Worm (Caenorhabditis elegans) whole organism, midembryonic: ENCODE data around the gene osm-8.

Experiments used
- T22C8.4 ChIP-seq: fragments of 200-800 bp; sonication (Bioruptor generic); IDR thresholded peaks from 2 replicates; pipeline ENCODE4 v1.3.6; 2022; ENCODE audit warnings: missing genetic modification characterization, missing compliant biosample characterization
- cog-1 ChIP-seq: sonication (generic microtip); optimal IDR thresholded peaks from 2 replicates; lab custom pipeline; 2016; ENCODE audit warnings: missing genetic modification characterization, missing compliant biosample characterization
- flt-1 ChIP-seq: fragments of 200-800 bp; sonication (Bioruptor generic); IDR thresholded peaks from 2 replicates; pipeline ENCODE4 v1.3.6; 2022; ENCODE audit warnings: missing genetic modification characterization, missing compliant biosample characterization
- klf-2 ChIP-seq: fragments of 200-800 bp; sonication (Bioruptor generic); conservative IDR thresholded peaks from 2 replicates; pipeline ENCODE4 v1.3.6; 2022; ENCODE audit warnings: missing genetic modification reagents, missing genetic modification characterization, missing compliant biosample characterization
- med-1 ChIP-seq: sonication (generic microtip); optimal IDR thresholded peaks from 2 replicates; lab custom pipeline; 2017; ENCODE audit warnings: missing genetic modification characterization, mild to moderate bottlenecking, missing compliant biosample characterization, antibody characterized with exemption, missing genetic modification reagents; ENCODE audit not compliant: insufficient read depth
- ref-1 ChIP-seq: fragments of 200-800 bp; sonication (Bioruptor generic); conservative IDR thresholded peaks from 2 replicates; pipeline ENCODE4 v1.3.6; 2022; ENCODE audit warnings: missing genetic modification reagents, missing genetic modification characterization, missing compliant biosample characterization
- tab-1 ChIP-seq: fragments of 200-800 bp; sonication (Bioruptor generic); IDR thresholded peaks from 2 replicates; pipeline ENCODE4 v1.3.6; 2022; ENCODE audit warnings: missing genetic modification characterization, missing compliant biosample characterization
- ztf-23 ChIP-seq: fragments of 200-800 bp; sonication (Bioruptor generic); IDR thresholded peaks from 2 replicates; pipeline ENCODE4 v1.3.6; 2022; ENCODE audit warnings: missing genetic modification reagents, missing genetic modification characterization, missing compliant biosample characterization

DNA sequence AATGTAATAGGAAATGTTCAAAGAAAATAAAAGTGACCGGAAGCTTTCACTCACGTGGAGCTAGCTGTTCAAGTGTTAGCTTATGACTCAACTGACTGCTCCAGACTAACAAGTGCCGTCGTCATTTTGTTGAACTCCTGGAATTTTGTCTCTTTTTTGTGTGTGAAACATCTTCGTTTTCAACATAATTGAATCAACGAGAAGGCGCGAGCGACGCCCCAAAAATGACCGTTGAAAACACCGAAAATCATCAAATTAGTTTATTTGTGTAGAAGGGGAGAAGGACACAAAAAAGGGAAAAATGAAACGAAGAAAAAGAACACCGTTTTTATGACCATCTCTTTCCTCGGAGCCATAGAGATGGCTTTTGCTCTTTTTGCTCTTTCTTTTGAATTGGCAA lies 49.8 kb downstream of the osm-8 start, which contains the start of gene ZK1290.14:
- TF ChIP-seq cog-1 (tag; lab: Kevin White, UChicago) (no peak), T22C8.4 (GFP tag; lab: Robert Waterston, UW) (no peak), tab-1 (no peak), ref-1 (GFP tag; lab: Robert Waterston, UW) (no peak), flt-1 (GFP tag; lab: Robert Waterston, UW) (no peak), ztf-23 (GFP tag; lab: Robert Waterston, UW) (no peak), med-1 (GFP tag; lab: Kevin White, UChicago) (no peak), klf-2 (GFP tag; lab: Robert Waterston, UW) (no peak)
